Worm (Caenorhabditis elegans) whole organism, L1 larva: Measurements from ENCODE around the gene srsy-2.
A peak's percentile ranks its signal among the peaks of the same experiment; 100 is the strongest.

ENCODE experiments used
- blmp-1 ChIP-seq: fragments of 150-350 bp; optimal IDR thresholded peaks from 2 replicates; lab custom pipeline; 2014; ENCODE audit warnings: missing biosample characterization, missing genetic modification characterization
- lsy-2 ChIP-seq, 2 experiments: fragments of 150-350 bp; optimal IDR thresholded peaks; 2 replicates each; lab custom pipeline; 2014; ENCODE audit warnings: missing biosample characterization in 2 of 2, missing genetic modification characterization in 2 of 2
- mef-2 ChIP-seq: fragments of 150-350 bp; optimal IDR thresholded peaks from 2 replicates; lab custom pipeline; 2014; ENCODE audit warnings: missing biosample characterization, missing genetic modification characterization
- nhr-11 ChIP-seq: fragments of 150-350 bp; optimal IDR thresholded peaks from 2 replicates; lab custom pipeline; 2014; ENCODE audit warnings: missing biosample characterization, missing genetic modification characterization
- nhr-12 ChIP-seq: sonication (generic microtip); optimal IDR thresholded peaks from 2 replicates; lab custom pipeline; 2017; ENCODE audit warnings: missing biosample characterization, missing genetic modification characterization
- unc-62 ChIP-seq: fragments of 150-350 bp; optimal IDR thresholded peaks from 2 replicates; lab custom pipeline; 2014; ENCODE audit warnings: missing biosample characterization, missing genetic modification reagents, missing genetic modification characterization

- TF ChIP-seq mef-2 (no peak), nhr-12 (tag; lab: Kevin White, UChicago) (no peak), blmp-1 (tag; lab: Kevin White, UChicago) (peak; percentile 1), nhr-11 (no peak), unc-62 (GFP tag; lab: Kevin White, UChicago) (no peak), lsy-2 (tag; optimal IDR thresholded peaks at IDR 0.05; lab: Kevin White, UChicago) (peak in 1 of 2 experiments; percentile 30)
Measured at ce11 chrII:6245199-6245702, 18.4 kb upstream of the srsy-2 start, which contains the start of gene blos-4.
